Fruit fly (Drosophila melanogaster) whole organism, pupa: ENCODE measurements around the gene Zip71B.

Experiments used
- CG12605 ChIP-seq: fragments of 200-800 bp; sonication (Bioruptor generic); IDR thresholded peaks from 2 replicates; pipeline ENCODE4 v1.3.6; 2022; ENCODE audit warnings: missing biosample characterization, missing genetic modification characterization
- CG32121 ChIP-seq: fragments of 200-800 bp; sonication (Bioruptor generic); IDR thresholded peaks from 2 replicates; pipeline ENCODE4 v1.3.6; 2022; ENCODE audit warnings: missing biosample characterization, missing genetic modification characterization
- CG34367 ChIP-seq: fragments of 200-800 bp; sonication (Bioruptor generic); optimal IDR thresholded peaks from 2 replicates; lab custom pipeline; 2018; ENCODE audit warnings: missing biosample characterization, mild to moderate bottlenecking, missing genetic modification characterization
- CG4496 ChIP-seq: fragments of 200-800 bp; sonication (Bioruptor generic); IDR thresholded peaks from 3 replicates; pipeline ENCODE4 v1.3.6; 2022; ENCODE audit warnings: missing biosample characterization, missing genetic modification characterization
- EcR ChIP-seq: fragments of 200-800 bp; sonication (Bioruptor generic); optimal IDR thresholded peaks from 3 replicates; lab custom pipeline; 2019; ENCODE audit warnings: missing biosample characterization, missing genetic modification characterization, mild to moderate bottlenecking, moderate library complexity, missing genetic modification reagents
- Snoo ChIP-seq: fragments of 200-800 bp; sonication (Bioruptor generic); optimal IDR thresholded peaks from 3 replicates; lab custom pipeline; 2017; ENCODE audit warnings: missing biosample characterization, mild to moderate bottlenecking, missing genetic modification characterization, inconsistent platforms

DNA sequence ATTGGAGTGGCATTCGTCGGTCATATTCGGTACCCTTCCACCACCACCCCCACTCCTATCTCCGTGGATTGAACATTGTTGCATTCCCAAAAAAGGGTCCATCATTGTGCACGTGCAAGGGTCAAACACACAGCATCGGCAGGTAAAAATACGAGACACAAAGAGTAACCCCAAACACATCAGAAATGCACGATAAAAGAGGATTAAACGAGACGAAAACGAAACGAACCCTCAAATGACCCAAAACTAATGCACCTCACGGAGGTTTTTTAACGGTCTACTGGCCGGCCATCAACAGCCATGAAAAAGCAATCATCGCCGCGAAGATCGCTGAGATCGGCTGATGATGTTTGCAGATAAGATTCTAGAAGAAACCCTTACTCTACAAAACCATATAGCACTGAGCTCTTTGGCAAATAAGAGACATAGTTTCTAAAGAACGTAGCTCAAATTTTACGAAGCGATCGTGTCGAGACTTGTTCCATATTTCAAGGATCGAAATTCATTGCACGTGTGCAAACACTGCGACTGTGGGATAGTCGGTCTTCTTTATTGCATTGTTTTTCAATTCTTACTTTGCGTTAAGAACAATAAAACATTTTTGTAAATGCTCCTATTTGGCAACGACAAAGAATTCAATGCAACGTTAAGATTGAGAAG, 25.8 kb upstream of the Zip71B start:
- TF ChIP-seq CG12605 (GFP tag; lab: Robert Waterston, UW) (no peak), CG32121 (GFP tag; lab: Robert Waterston, UW) (no peak), Snoo (tag; lab: Kevin White, UChicago) (no peak), CG4496 (GFP tag; lab: Robert Waterston, UW) (no peak), CG34367 (tag; lab: Kevin White, UChicago) (no peak), EcR (GFP tag; lab: Kevin White, UChicago) (no peak)
